Worm (Caenorhabditis elegans): ENCODE data around the gene glr-7.

DNA sequence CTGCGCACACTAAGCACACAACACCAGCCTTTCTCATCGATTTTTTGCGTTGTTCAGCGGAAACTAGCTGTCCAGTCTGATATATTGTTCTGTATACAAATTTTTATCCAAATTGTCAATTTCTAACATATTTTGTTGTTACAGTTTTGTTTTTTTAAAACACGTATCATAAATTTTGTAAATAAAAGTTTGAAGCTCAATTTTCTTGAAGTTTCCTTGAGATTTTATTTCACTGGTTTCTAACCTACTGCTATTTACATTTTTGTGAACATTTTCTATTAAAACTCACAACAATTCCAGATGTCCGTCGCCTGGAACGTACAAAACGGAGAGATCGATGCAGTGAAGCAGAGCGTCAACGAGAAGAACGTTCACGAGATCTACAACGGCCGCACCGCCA is 12.5 kb downstream of the glr-7 start, which contains the start of gene mtpn-1:
- TF ChIP-seq mdl-1 (tag; optimal IDR thresholded peaks at IDR 0.05) (no peak), C16A3.4 (tag; optimal IDR thresholded peaks at IDR 0.05) (no peak), mep-1 (tag; optimal IDR thresholded peaks at IDR 0.05) (no peak), unc-62 (GFP tag; optimal IDR thresholded peaks at IDR 0.05) (no peak), lsy-2 (tag; optimal IDR thresholded peaks at IDR 0.05) (no peak), nhr-76 (tag; optimal IDR thresholded peaks at IDR 0.05) (no peak)

Measured in whole organism, L1 larva.